Fruit fly (Drosophila melanogaster): ENCODE data around the gene Atac2.

Gene Atac2

dm6 chr2L:18623435-18623834 lies 11.4 kb upstream of the Atac2 start:
- TF ChIP-seq usp (GFP tag; optimal IDR thresholded peaks at IDR 0.05) (no peak), N (GFP tag; optimal IDR thresholded peaks at IDR 0.05) (no peak), ey (GFP tag; optimal IDR thresholded peaks at IDR 0.05) (no peak), lola (GFP tag; optimal IDR thresholded peaks at IDR 0.05) (no peak), psq (GFP tag; optimal IDR thresholded peaks at IDR 0.05) (no peak), Hr78 (GFP tag; optimal IDR thresholded peaks at IDR 0.05) (no peak), HLH106 (tag; optimal IDR thresholded peaks at IDR 0.05) (no peak), sage (GFP tag; optimal IDR thresholded peaks at IDR 0.05) (no peak), Myc (optimal IDR thresholded peaks at IDR 0.05) (no peak), h (GFP tag; optimal IDR thresholded peaks at IDR 0.05) (no peak), Dif (GFP tag; optimal IDR thresholded peaks at IDR 0.05; ENCODE audit: partially characterized antibody) (no peak), Dfd (GFP tag; optimal IDR thresholded peaks at IDR 0.05) (no peak), fru (GFP tag; optimal IDR thresholded peaks at IDR 0.05) (no peak)

dm6 chr2L:18621357-18622211 lies 9.5 kb upstream of the Atac2 start:
- peak; percentile 95 for TF ChIP-seq OdsH (GFP tag; optimal IDR thresholded peaks at IDR 0.05)
- peak; percentile 77 for TF ChIP-seq dmrt93B (GFP tag; optimal IDR thresholded peaks at IDR 0.05)
- peak; percentile 67 for TF ChIP-seq Rel (GFP tag; optimal IDR thresholded peaks at IDR 0.05)
- TF ChIP-seq Rel (tag; optimal IDR thresholded peaks at IDR 0.05): peak; percentile 41
- peak; percentile 73 for TF ChIP-seq dsf (GFP tag; optimal IDR thresholded peaks at IDR 0.05; ENCODE audit: borderline replicate concordance)
- peak; percentile 91 for TF ChIP-seq ey (GFP tag; optimal IDR thresholded peaks at IDR 0.05)
- TF ChIP-seq CG9705 (GFP tag; optimal IDR thresholded peaks at IDR 0.05): peak; percentile 47
- TF ChIP-seq dl (GFP tag; optimal IDR thresholded peaks at IDR 0.05; ENCODE audit: insufficient read depth in 1 of 2, partially characterized antibody in 2 of 2): no peak
- TF ChIP-seq N (GFP tag; optimal IDR thresholded peaks at IDR 0.05): no peak
- TF ChIP-seq HLH106 (tag; optimal IDR thresholded peaks at IDR 0.05): peak; percentile 93
- peak; percentile 87 for TF ChIP-seq psq (GFP tag; optimal IDR thresholded peaks at IDR 0.05)
- TF ChIP-seq Mio (GFP tag; optimal IDR thresholded peaks at IDR 0.05): no peak
- no peak for TF ChIP-seq Abd-B (GFP tag; optimal IDR thresholded peaks at IDR 0.05)
- TF ChIP-seq br (GFP tag; optimal IDR thresholded peaks at IDR 0.05): peak; percentile 84
- TF ChIP-seq Hnf4 (GFP tag; optimal IDR thresholded peaks at IDR 0.05): peak; percentile 84
- no peak for TF ChIP-seq usp (GFP tag; optimal IDR thresholded peaks at IDR 0.05)
- peak; percentile 83 for TF ChIP-seq Sp1 (GFP tag; optimal IDR thresholded peaks at IDR 0.05)
- peak; percentile 18 to 85 for TF ChIP-seq foxo (GFP tag; optimal IDR thresholded peaks at IDR 0.05)
- peak; percentile 14 for TF ChIP-seq Dfd (GFP tag; optimal IDR thresholded peaks at IDR 0.05)
- TF ChIP-seq Dif (GFP tag; optimal IDR thresholded peaks at IDR 0.05; ENCODE audit: partially characterized antibody): no peak
- no peak for TF ChIP-seq jim (GFP tag; optimal IDR thresholded peaks at IDR 0.05)
- TF ChIP-seq Myc (optimal IDR thresholded peaks at IDR 0.05): no peak
- peak; percentile 41 for TF ChIP-seq GATAd (GFP tag; optimal IDR thresholded peaks at IDR 0.05)
- no peak for TF ChIP-seq Vsx2 (GFP tag; optimal IDR thresholded peaks at IDR 0.05; ENCODE audit: partially characterized antibody)
- TF ChIP-seq rgr (GFP tag; optimal IDR thresholded peaks at IDR 0.05): peak; percentile 94
- peak; percentile 69 for TF ChIP-seq sv (GFP tag; optimal IDR thresholded peaks at IDR 0.05)
- no peak for TF ChIP-seq pan (optimal IDR thresholded peaks at IDR 0.05)
- TF ChIP-seq Hr83 (GFP tag; optimal IDR thresholded peaks at IDR 0.05; ENCODE audit: poor library complexity, severe bottlenecking): peak; percentile 61
- TF ChIP-seq sage (GFP tag; optimal IDR thresholded peaks at IDR 0.05): peak; percentile 74
- TF ChIP-seq CG32264 (GFP tag; optimal IDR thresholded peaks at IDR 0.05): peak; percentile 58
- peak; percentile 12 for TF ChIP-seq CrebA (GFP tag; optimal IDR thresholded peaks at IDR 0.05; ENCODE audit: borderline replicate concordance)
- TF ChIP-seq h (GFP tag; optimal IDR thresholded peaks at IDR 0.05): peak; percentile 96
- peak; percentile 66 for TF ChIP-seq woc (GFP tag; optimal IDR thresholded peaks at IDR 0.05)
- peak; percentile 75 for TF ChIP-seq tai (GFP tag; optimal IDR thresholded peaks at IDR 0.05)
- TF ChIP-seq lola (GFP tag; optimal IDR thresholded peaks at IDR 0.05): no peak
- peak; percentile 83 for TF ChIP-seq Jra (GFP tag; optimal IDR thresholded peaks at IDR 0.05)
- no peak for TF ChIP-seq Hr78 (GFP tag; optimal IDR thresholded peaks at IDR 0.05)
- TF ChIP-seq fru (GFP tag; optimal IDR thresholded peaks at IDR 0.05): peak; percentile 85
- TF ChIP-seq brk (GFP tag; optimal IDR thresholded peaks at IDR 0.05): peak; percentile 81

Measured in whole organism, wandering third instar larva.